Fruit fly (Drosophila melanogaster): ENCODE results near the gene CG14285.

DNA sequence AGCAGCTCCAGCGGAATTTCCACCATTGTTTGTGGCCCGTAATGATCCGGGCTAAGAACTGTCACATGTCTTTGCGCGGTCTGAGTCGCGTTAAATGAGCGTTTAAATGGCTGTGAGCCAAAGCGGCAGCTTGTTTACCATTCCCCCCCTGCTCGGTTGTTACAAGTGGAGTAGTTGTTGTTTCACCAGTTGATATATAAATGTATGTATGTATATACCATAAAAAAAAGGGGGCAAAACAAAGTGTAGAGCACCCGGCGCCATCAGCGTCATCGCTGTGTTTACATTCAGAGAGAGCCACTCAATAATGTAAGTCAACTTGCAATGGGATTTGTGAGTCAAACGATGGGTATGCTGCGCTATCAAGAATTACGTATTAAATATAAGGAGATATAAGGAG lies 32.0 kb downstream of the CG14285 start:
- TF ChIP-seq Mnt (GFP tag; optimal IDR thresholded peaks at IDR 0.05) (no peak), cic (GFP tag; optimal IDR thresholded peaks at IDR 0.05) (no peak), toe (GFP tag; optimal IDR thresholded peaks at IDR 0.05) (no peak), CG11617 (GFP tag; optimal IDR thresholded peaks at IDR 0.05) (no peak), CG5204 (GFP tag; optimal IDR thresholded peaks at IDR 0.05) (no peak), CG7101 (tag; optimal IDR thresholded peaks at IDR 0.05) (no peak), cnc (optimal IDR thresholded peaks at IDR 0.05) (no peak), tj (GFP tag; optimal IDR thresholded peaks at IDR 0.05) (peak; percentile 10), CG12768 (GFP tag; optimal IDR thresholded peaks at IDR 0.05) (no peak), CG1620 (GFP tag; optimal IDR thresholded peaks at IDR 0.05) (no peak)
